Fruit fly (Drosophila melanogaster): ENCODE results near the gene CG3819.

The CG3819 gene

dm6 chr3L:18891986-18892385 is 29.9 kb downstream of the CG3819 start, which contains the start of gene NijB (continued):
- TF ChIP-seq ato (GFP tag; IDR thresholded peaks at IDR 0.05; ENCODE audit: partially characterized antibody), result no peak

- TF ChIP-seq bsh (GFP tag; optimal IDR thresholded peaks at IDR 0.05) (peak; percentile 97 to 98), twi (tag; optimal IDR thresholded peaks at IDR 0.05) (peak; percentile 96), az2 (GFP tag; optimal IDR thresholded peaks at IDR 0.05) (peak; percentile 98), Hr78 (GFP tag; optimal IDR thresholded peaks at IDR 0.05) (peak in 1 of 2 experiments; percentile 96), NfI (GFP tag; optimal IDR thresholded peaks at IDR 0.05) (peak; percentile 95), CG3726 (GFP tag; IDR thresholded peaks at IDR 0.05) (peak; percentile 90; the same call in 1 of the 3 replicates), onecut (GFP tag; IDR thresholded peaks at IDR 0.05) (peak; percentile 83), CG17829 (tag; optimal IDR thresholded peaks at IDR 0.05) (peak; percentile 99), CG8478 (optimal IDR thresholded peaks at IDR 0.05) (no peak), CG14860 (GFP tag; IDR thresholded peaks at IDR 0.05; ENCODE audit: partially characterized antibody) (no peak), pzg (GFP tag; optimal IDR thresholded peaks at IDR 0.05) (no peak), rib (GFP tag; IDR thresholded peaks at IDR 0.05) (no peak), Dfd (GFP tag; optimal IDR thresholded peaks at IDR 0.05) (peak in 1 of 2 experiments; percentile 85), CG15601 (tag; optimal IDR thresholded peaks at IDR 0.05) (peak; percentile 98), prd (optimal IDR thresholded peaks at IDR 0.05) (no peak), prd (GFP tag; IDR thresholded peaks at IDR 0.05) (peak; percentile 94), GATAe (GFP tag; conservative IDR thresholded peaks at IDR 0.05) (peak; percentile 66), CTCF (GFP tag; optimal IDR thresholded peaks at IDR 0.05) (peak; percentile 72), sim (GFP tag; IDR thresholded peaks at IDR 0.05) (peak; percentile 80; the same call in 1 of the 2 replicates), CG12104 (GFP tag; optimal IDR thresholded peaks at IDR 0.05) (peak; percentile 98), chinmo (GFP tag; IDR thresholded peaks at IDR 0.05; ENCODE audit: partially characterized antibody) (peak; percentile 82; the same call in 3 of the 4 replicates), trem (tag; optimal IDR thresholded peaks at IDR 0.05) (peak; percentile 96), CG9215 (GFP tag; IDR thresholded peaks at IDR 0.05) (peak; percentile 91), CG11085 (GFP tag; IDR thresholded peaks at IDR 0.05) (peak; percentile 59), MTF-1 (GFP tag; optimal IDR thresholded peaks at IDR 0.05; ENCODE audit: borderline replicate concordance) (peak; percentile 78), D (optimal IDR thresholded peaks at IDR 0.05) (no peak), D (GFP tag; optimal IDR thresholded peaks at IDR 0.05) (peak; percentile 99), Hsf (GFP tag; optimal IDR thresholded peaks at IDR 0.05) (peak; percentile 96), gsb (GFP tag; IDR thresholded peaks at IDR 0.05) (peak; percentile 64), CG6791 (GFP tag; IDR thresholded peaks at IDR 0.05; ENCODE audit: partially characterized antibody) (0 out of 3 replicates have a peak, but pooled peaks have one; percentile 21), CG12942 (GFP tag; optimal IDR thresholded peaks at IDR 0.05) (peak; percentile 97), CG6689 (GFP tag; IDR thresholded peaks at IDR 0.05) (peak; percentile 97), sqz (GFP tag; optimal IDR thresholded peaks at IDR 0.05) (peak; percentile 97), CG5245 (GFP tag; optimal IDR thresholded peaks at IDR 0.05) (peak; percentile 96), dati (GFP tag; IDR thresholded peaks at IDR 0.05) (peak; percentile 49), CG11696 (GFP tag; IDR thresholded peaks at IDR 0.05) (peak; percentile 63), Lim3 (GFP tag; IDR thresholded peaks at IDR 0.05) (no peak; the same call in 1 of the 2 replicates), maf-S (GFP tag; optimal IDR thresholded peaks at IDR 0.05) (peak; percentile 79), CG14710 (tag; optimal IDR thresholded peaks at IDR 0.05) (peak; percentile 98), CG7987 (GFP tag; optimal IDR thresholded peaks at IDR 0.05) (peak; percentile 90), Dref (GFP tag; IDR thresholded peaks at IDR 0.05) (no peak), CG18619 (GFP tag; optimal IDR thresholded peaks at IDR 0.05) (peak; percentile 98), CG32767 (GFP tag; IDR thresholded peaks at IDR 0.05) (peak; percentile 94), CG14050 (GFP tag; IDR thresholded peaks at IDR 0.05) (peak; percentile 83), oc (tag; optimal IDR thresholded peaks at IDR 0.05) (peak; percentile 93), CG15696 (tag; optimal IDR thresholded peaks at IDR 0.05) (peak; percentile 94)
Measured at dm6 chr3L:18890283-18891175, 31.4 kb downstream of the CG3819 start, which contains the start of gene CG3961. CG3961 (minus strand) TSS chr3L:18890483.

Measured in whole organism, embryonic.